Worm (Caenorhabditis elegans) whole organism, L1 larva: ENCODE measurements around the gene srw-8.

Experiments
- C34B4.2 ChIP-seq: sonication (generic microtip); optimal IDR thresholded peaks from 2 replicates; lab custom pipeline; 2017; ENCODE audit warnings: mild to moderate bottlenecking, missing genetic modification characterization, missing compliant biosample characterization
- Y116A8C.19 ChIP-seq: sonication (generic microtip); optimal IDR thresholded peaks from 2 replicates; lab custom pipeline; 2016; ENCODE audit warnings: missing compliant biosample characterization, missing genetic modification characterization, borderline replicate concordance
- aly-2 ChIP-seq: fragments of 150-350 bp; optimal IDR thresholded peaks from 2 replicates; lab custom pipeline; 2014; ENCODE audit warnings: missing biosample characterization, missing genetic modification characterization
- ama-1 ChIP-seq: fragments of 150-350 bp; optimal IDR thresholded peaks from 2 replicates; lab custom pipeline; 2014
- ceh-88 ChIP-seq: fragments of 200-800 bp; sonication (Bioruptor generic); IDR thresholded peaks from 2 replicates; pipeline ENCODE4 v1.3.6; 2022; ENCODE audit warnings: missing genetic modification characterization, missing compliant biosample characterization
- ceh-90 ChIP-seq: sonication (generic microtip); optimal IDR thresholded peaks from 2 replicates; lab custom pipeline; 2016; ENCODE audit warnings: missing genetic modification characterization, missing compliant biosample characterization
- dpl-1 ChIP-seq, 3 experiments: fragments of 150-350 bp in 2 of 3; sonication (generic microtip) in 1 of 3; optimal IDR thresholded peaks; 2 replicates each; lab custom pipeline; 2014 to 2017; ENCODE audit warnings: missing biosample characterization in 3 of 3, missing genetic modification characterization in 3 of 3, missing genetic modification reagents in 3 of 3
- dsc-1 ChIP-seq: sonication (generic microtip); optimal IDR thresholded peaks from 2 replicates; lab custom pipeline; 2016; ENCODE audit warnings: mild to moderate bottlenecking, missing genetic modification characterization, missing compliant biosample characterization
- egl-27 ChIP-seq, 2 experiments: fragments of 150-350 bp in 1 of 2; sonication (generic microtip); optimal IDR thresholded peaks; 3 replicates each; lab custom pipeline; 2017 to 2018; ENCODE audit warnings: missing biosample characterization in 2 of 2, missing genetic modification characterization in 2 of 2, missing genetic modification reagents in 2 of 2
- elt-3 ChIP-seq, 6 experiments: fragments of 150-350 bp in 1 of 6; sonication (generic microtip); optimal IDR thresholded peaks; 2 replicates each; lab custom pipeline; 2017 to 2018; ENCODE audit warnings: missing biosample characterization in 6 of 6, missing genetic modification characterization in 6 of 6, inconsistent platforms in 1 of 6
- ets-5 ChIP-seq: fragments of 200-800 bp; sonication (Bioruptor generic); IDR thresholded peaks from 2 replicates; pipeline ENCODE4 v1.3.6; 2022; ENCODE audit warnings: missing genetic modification characterization, missing compliant biosample characterization
- fkh-10 ChIP-seq: sonication (generic microtip); optimal IDR thresholded peaks from 2 replicates; lab custom pipeline; 2017; ENCODE audit warnings: missing biosample characterization, missing genetic modification reagents, missing genetic modification characterization
- grh-1 ChIP-seq: fragments of 200-800 bp; sonication (Bioruptor generic); IDR thresholded peaks from 2 replicates; pipeline ENCODE4 v1.3.6; 2022; ENCODE audit warnings: missing genetic modification reagents, missing genetic modification characterization, missing compliant biosample characterization
- hpl-2 ChIP-seq: fragments of 150-350 bp; optimal IDR thresholded peaks from 2 replicates; lab custom pipeline; 2014; ENCODE audit warnings: missing biosample characterization, missing genetic modification reagents, missing genetic modification characterization
- isw-1 ChIP-seq: fragments of 200-800 bp; sonication (Bioruptor generic); IDR thresholded peaks from 2 replicates; pipeline ENCODE4 v1.3.6; 2022; ENCODE audit warnings: missing genetic modification characterization, missing compliant biosample characterization
- jun-1 ChIP-seq: fragments of 150-350 bp; optimal IDR thresholded peaks from 2 replicates; lab custom pipeline; 2014; ENCODE audit warnings: missing biosample characterization, missing genetic modification reagents, missing genetic modification characterization
- lin-14 ChIP-seq: fragments of 200-800 bp; sonication (Bioruptor generic); optimal IDR thresholded peaks from 2 replicates; lab custom pipeline; 2018; ENCODE audit warnings: mild to moderate bottlenecking, missing genetic modification characterization, moderate library complexity, missing compliant biosample characterization
- lin-15B ChIP-seq: fragments of 150-350 bp; sonication (generic microtip); optimal IDR thresholded peaks from 3 replicates; lab custom pipeline; 2014; ENCODE audit warnings: missing biosample characterization, missing genetic modification characterization
- lin-35 ChIP-seq, 2 experiments: fragments of 150-350 bp; optimal IDR thresholded peaks; 2 replicates each; lab custom pipeline; 2014; ENCODE audit warnings: missing biosample characterization in 2 of 2, missing genetic modification characterization in 2 of 2, missing genetic modification reagents in 2 of 2
- lin-39 ChIP-seq: fragments of 150-350 bp; optimal IDR thresholded peaks from 2 replicates; lab custom pipeline; 2014; ENCODE audit warnings: missing biosample characterization, missing genetic modification reagents, missing genetic modification characterization
- lir-3 ChIP-seq: sonication (generic microtip); optimal IDR thresholded peaks from 2 replicates; lab custom pipeline; 2016; ENCODE audit warnings: mild to moderate bottlenecking, missing genetic modification characterization, moderate library complexity, missing compliant biosample characterization; ENCODE audit not compliant: poor library complexity
- mab-9 ChIP-seq: fragments of 200-800 bp; sonication (Bioruptor generic); IDR thresholded peaks from 2 replicates; pipeline ENCODE4 v1.3.6; 2022; ENCODE audit warnings: missing genetic modification reagents, missing genetic modification characterization, missing compliant biosample characterization
- mdl-1 ChIP-seq, 2 experiments: fragments of 150-350 bp; optimal IDR thresholded peaks; 2 replicates each; lab custom pipeline; 2014 to 2017; ENCODE audit warnings: missing biosample characterization in 2 of 2, missing genetic modification characterization in 2 of 2, inconsistent platforms in 1 of 2
- mep-1 ChIP-seq: fragments of 150-350 bp; optimal IDR thresholded peaks from 2 replicates; lab custom pipeline; 2014; ENCODE audit warnings: missing biosample characterization, missing genetic modification characterization
- nhr-12 ChIP-seq: sonication (generic microtip); optimal IDR thresholded peaks from 2 replicates; lab custom pipeline; 2017; ENCODE audit warnings: missing biosample characterization, missing genetic modification characterization
- pag-3 ChIP-seq: sonication (generic microtip); optimal IDR thresholded peaks from 2 replicates; lab custom pipeline; 2017; ENCODE audit warnings: missing genetic modification characterization, mild to moderate bottlenecking, missing compliant biosample characterization, antibody characterized with exemption, borderline replicate concordance; ENCODE audit not compliant: insufficient read depth
- rnt-1 ChIP-seq: sonication (generic microtip); optimal IDR thresholded peaks from 2 replicates; lab custom pipeline; 2016; ENCODE audit warnings: mild to moderate bottlenecking, missing genetic modification characterization, moderate library complexity, missing compliant biosample characterization
- snpc-4 ChIP-seq: fragments of 150-350 bp; optimal IDR thresholded peaks from 2 replicates; lab custom pipeline; 2014; ENCODE audit warnings: missing biosample characterization, missing genetic modification characterization
- sox-4 ChIP-seq: sonication (generic microtip); optimal IDR thresholded peaks from 2 replicates; lab custom pipeline; 2016; ENCODE audit warnings: missing genetic modification characterization, missing compliant biosample characterization
- sptf-1 ChIP-seq: fragments of 150-350 bp; optimal IDR thresholded peaks from 2 replicates; lab custom pipeline; 2014; ENCODE audit warnings: missing biosample characterization, missing genetic modification characterization
- tbx-2 ChIP-seq: sonication (generic microtip); optimal IDR thresholded peaks from 2 replicates; lab custom pipeline; 2016; ENCODE audit warnings: missing genetic modification characterization, missing compliant biosample characterization
- tlp-1 ChIP-seq: fragments of 150-350 bp; optimal IDR thresholded peaks from 2 replicates; lab custom pipeline; 2014; ENCODE audit warnings: missing biosample characterization, missing genetic modification characterization
- unc-130 ChIP-seq: fragments of 150-350 bp; optimal IDR thresholded peaks from 2 replicates; lab custom pipeline; 2017; ENCODE audit warnings: missing biosample characterization, missing genetic modification characterization, inconsistent platforms
- zag-1 ChIP-seq: fragments of 150-350 bp; optimal IDR thresholded peaks from 2 replicates; lab custom pipeline; 2014; ENCODE audit warnings: missing biosample characterization, missing genetic modification characterization
- ztf-11 ChIP-seq, 2 experiments: sonication (generic microtip); optimal IDR thresholded peaks; 2 replicates each; lab custom pipeline; 2016 to 2017; ENCODE audit warnings: missing genetic modification characterization in 2 of 2, missing biosample characterization in 1 of 2, missing compliant biosample characterization in 1 of 2
- ztf-4 ChIP-seq: fragments of 150-350 bp; optimal IDR thresholded peaks from 2 replicates; lab custom pipeline; 2014; ENCODE audit warnings: missing biosample characterization, missing genetic modification characterization

Gene srw-8

DNA sequence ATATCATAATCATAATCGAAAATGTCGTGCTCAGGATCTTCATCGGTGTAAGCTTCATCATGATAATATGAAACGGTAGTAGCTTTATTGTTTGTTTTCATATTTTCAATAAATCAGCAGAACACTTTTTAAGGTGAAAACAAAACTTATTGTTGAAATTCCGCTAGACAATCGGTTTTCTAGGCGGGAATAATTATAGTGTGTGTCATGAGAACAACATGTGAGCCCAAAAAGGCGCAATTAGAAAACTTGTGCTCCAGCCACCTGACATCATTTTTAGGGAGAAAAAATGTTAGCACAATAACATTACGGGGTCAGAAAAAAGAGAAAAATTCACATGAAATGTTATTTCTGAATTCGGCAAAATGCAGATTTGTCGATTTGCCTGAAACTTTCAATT, at the start of gene srw-8:
srw-8 (minus strand) TSS at position 101 of the 400 bp plus-strand sequence.
- TF ChIP-seq isw-1 (GFP tag; lab: Robert Waterston, UW) (no peak), unc-130 (no peak), ceh-88 (GFP tag; lab: Robert Waterston, UW) (no peak), grh-1 (no peak), ceh-90 (tag; lab: Kevin White, UChicago) (no peak), lir-3 (tag; lab: Kevin White, UChicago) (no peak), sox-4 (tag; lab: Kevin White, UChicago) (no peak), ztf-11 (tag; optimal IDR thresholded peaks at IDR 0.05; lab: Kevin White, UChicago) (no peak), tbx-2 (no peak), lin-14 (GFP tag; lab: Kevin White, UChicago) (no peak), aly-2 (no peak)
- TF ChIP-seq, all 84 proteins: peak for 0

DNA sequence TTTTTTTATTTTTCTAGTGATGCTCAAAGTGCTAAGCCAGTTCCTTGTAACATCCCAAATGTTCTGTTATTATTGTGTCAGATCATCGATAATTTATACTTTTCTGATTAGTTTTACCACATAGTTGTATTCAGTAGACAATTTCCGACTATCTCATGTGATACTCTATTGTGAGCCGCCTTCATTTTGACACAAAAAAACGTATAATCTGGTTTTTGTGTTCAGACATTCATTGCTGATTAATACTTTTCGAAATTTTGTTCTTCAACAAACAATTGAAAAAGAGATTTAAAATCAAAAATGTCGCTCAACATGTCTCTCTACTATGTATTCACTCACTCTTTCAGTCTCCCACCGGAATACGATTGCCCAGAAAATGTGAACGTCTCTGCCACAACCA, 47.3 kb upstream of the srw-8 start, which contains the start of gene srt-7:
srt-7 (plus strand) TSS at position 301 of the 400 bp plus-strand sequence.
- TF ChIP-seq C34B4.2 (tag; lab: Kevin White, UChicago) (no peak), egl-27 (tag; optimal IDR thresholded peaks at IDR 0.05; lab: Kevin White, UChicago) (no peak), mep-1 (tag; lab: Kevin White, UChicago) (no peak), snpc-4 (tag; lab: Kevin White, UChicago) (no peak), mab-9 (GFP tag; lab: Robert Waterston, UW) (no peak), isw-1 (GFP tag; lab: Robert Waterston, UW) (no peak), dsc-1 (tag; lab: Kevin White, UChicago) (no peak), ztf-4 (tag; lab: Kevin White, UChicago) (no peak), mdl-1 (tag; optimal IDR thresholded peaks at IDR 0.05; lab: Kevin White, UChicago) (no peak), ceh-90 (tag; lab: Kevin White, UChicago) (no peak), ceh-88 (GFP tag; lab: Robert Waterston, UW) (no peak)

DNA sequence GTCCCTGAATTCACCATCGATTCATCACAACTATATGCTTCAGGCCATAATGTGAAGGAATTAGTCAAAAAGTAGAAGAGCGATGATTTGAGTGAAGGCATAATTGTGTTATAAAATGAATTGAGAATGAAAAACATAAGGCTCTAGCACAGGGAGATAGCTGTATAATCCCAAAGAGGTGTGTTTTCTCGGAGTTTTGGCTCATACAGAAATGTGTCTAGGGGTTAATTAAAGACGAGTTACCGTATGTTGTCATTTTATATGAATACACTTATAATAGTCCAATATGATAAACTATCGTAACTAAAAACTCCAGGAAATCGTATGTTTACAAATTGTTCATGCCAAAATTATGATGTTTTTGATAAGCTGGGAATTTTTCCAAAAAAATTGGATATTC, 46.7 kb upstream of the srw-8 start, which contains the start of gene srt-5:
srt-5 (minus strand) TSS at position 101 of the 400 bp plus-strand sequence.
- no peak for TF ChIP-seq tlp-1 (tag; lab: Kevin White, UChicago)
- TF ChIP-seq Y116A8C.19 (tag; lab: Kevin White, UChicago), result no peak
- TF ChIP-seq aly-2, result no peak
- TF ChIP-seq rnt-1, result no peak
- no peak for TF ChIP-seq nhr-12
- no peak for TF ChIP-seq ets-5 (GFP tag; lab: Robert Waterston, UW)
- TF ChIP-seq lin-15B (tag; lab: Kevin White, UChicago), result no peak

DNA sequence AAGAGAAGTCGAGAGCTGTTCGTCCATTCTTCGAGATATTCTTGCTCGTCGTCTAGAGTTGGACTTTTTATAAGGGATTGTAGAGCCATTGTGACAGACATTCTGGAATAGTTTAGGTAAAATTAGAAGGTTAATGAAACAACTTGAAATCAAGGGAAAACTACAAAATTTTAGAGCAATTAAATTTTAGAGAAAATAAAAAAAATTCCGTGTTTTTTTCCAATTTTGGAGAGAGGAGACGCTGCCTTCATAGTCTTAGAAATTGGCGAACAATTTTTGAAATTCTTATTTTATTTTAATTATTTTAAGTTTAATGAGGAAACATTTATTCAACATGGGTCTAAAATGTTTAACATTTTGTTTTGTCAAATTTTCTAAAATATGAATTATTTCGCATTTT, 37.4 kb upstream of the srw-8 start, which contains the start of gene C50H11.13:
C50H11.13 (minus strand) TSS at position 101 of the 400 bp plus-strand sequence.
- TF ChIP-seq dpl-1 (GFP tag; optimal IDR thresholded peaks at IDR 0.05; lab: Kevin White, UChicago) (no peak), ama-1 (no peak), zag-1 (no peak), jun-1 (tag; lab: Kevin White, UChicago) (no peak), aly-2 (no peak), lin-39 (tag; lab: Kevin White, UChicago) (no peak), elt-3 (tag; optimal IDR thresholded peaks at IDR 0.05; lab: Kevin White, UChicago) (no peak), pag-3 (tag; lab: Kevin White, UChicago) (no peak), lin-35 (GFP tag; optimal IDR thresholded peaks at IDR 0.05; lab: Kevin White, UChicago) (no peak), hpl-2 (no peak), sptf-1 (tag; lab: Kevin White, UChicago) (no peak), snpc-4 (tag; lab: Kevin White, UChicago) (no peak), ztf-4 (tag; lab: Kevin White, UChicago) (no peak), fkh-10 (no peak)
